Fruit fly (Drosophila melanogaster) S2 (cell line): ENCODE results near the gene nst.

Experiments used
- CG8478 ChIP-seq: fragments of >200 bp; optimal IDR thresholded peaks from 2 replicates; lab custom pipeline; 2018
- CTCF ChIP-seq, 2 experiments: fragments of >200 bp; optimal IDR thresholded peaks; 2 replicates each; lab custom pipeline; 2018

nst gene

dm6 chr3L:12496428-12497344, 33.3 kb downstream of the nst start, which contains the start of gene CG10657:
TSS of gene CG10657 (minus strand) at chr3L:12497216.
- TF ChIP-seq CTCF (optimal IDR thresholded peaks at IDR 0.05; lab: Kevin White, UChicago) (no peak), CG8478 (lab: Kevin White, UChicago) (no peak)

- no peak for TF ChIP-seq CG8478 (lab: Kevin White, UChicago)
- TF ChIP-seq CTCF (optimal IDR thresholded peaks at IDR 0.05; lab: Kevin White, UChicago): no peak
These were observed 34.7 kb downstream of the nst start for dm6 chr3L:12495312-12495725.

- TF ChIP-seq CG8478 (lab: Kevin White, UChicago): no peak
- TF ChIP-seq CTCF (optimal IDR thresholded peaks at IDR 0.05; lab: Kevin White, UChicago): no peak
These were observed 35.7 kb downstream of the nst start for dm6 chr3L:12494273-12494672.

DNA sequence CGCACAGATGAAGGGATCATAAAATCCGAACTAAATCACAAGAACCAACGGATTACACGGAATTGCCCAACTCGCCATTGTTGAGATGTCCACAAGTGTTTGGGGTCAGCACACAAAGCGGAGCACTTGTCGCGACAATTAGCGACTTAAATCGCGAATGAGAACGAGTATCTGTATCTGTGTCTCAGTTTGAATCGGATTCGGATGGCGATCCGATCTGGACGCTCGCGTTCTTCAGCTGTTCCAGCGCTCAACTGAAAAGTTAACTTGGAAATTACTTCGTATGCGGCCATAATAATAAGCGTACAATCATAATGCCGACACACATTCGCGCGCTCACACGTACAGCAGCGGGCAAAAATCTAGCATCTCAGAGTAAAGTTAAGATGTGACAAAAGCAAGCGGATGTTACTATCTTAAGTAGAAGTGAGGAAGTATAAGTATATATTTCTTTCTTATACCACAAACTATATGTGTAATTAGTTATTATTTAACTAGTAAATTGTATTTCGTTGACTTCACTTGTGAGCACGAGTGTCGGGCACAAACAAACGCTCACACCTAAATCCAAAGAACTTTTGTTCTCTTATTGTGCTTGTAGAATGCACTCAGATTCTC, 39.4 kb downstream of the nst start, which contains the start of gene CG10660:
Gene CG10660, minus strand, starts transcription at position 259 of the 618 bp plus-strand sequence.
- TF ChIP-seq CTCF (optimal IDR thresholded peaks at IDR 0.05; lab: Kevin White, UChicago): no peak
- TF ChIP-seq CG8478 (lab: Kevin White, UChicago): no peak

dm6 chr3L:12489952-12490351, 40.0 kb downstream of the nst start:
- no peak for TF ChIP-seq CTCF (optimal IDR thresholded peaks at IDR 0.05; lab: Kevin White, UChicago)
- no peak for TF ChIP-seq CG8478 (lab: Kevin White, UChicago)

DNA sequence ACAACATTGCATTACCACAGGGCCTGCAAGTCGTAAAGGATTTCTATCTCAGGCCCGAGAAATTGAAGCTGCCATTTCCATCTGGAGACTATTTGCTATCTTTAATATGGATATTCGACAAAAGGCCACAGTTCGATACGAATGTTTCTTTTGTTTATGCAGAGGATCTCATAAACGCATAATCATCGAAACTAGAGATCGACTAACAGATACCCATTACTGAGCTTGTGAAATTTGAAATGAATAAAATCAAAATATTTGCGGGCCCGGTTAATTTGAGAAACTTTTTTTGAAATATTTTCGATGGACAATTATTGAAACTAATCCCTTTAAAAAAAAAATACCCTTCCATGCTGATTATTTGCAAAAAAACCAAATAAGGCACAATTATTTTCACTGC, 43.8 kb downstream of the nst start:
- TF ChIP-seq CTCF (optimal IDR thresholded peaks at IDR 0.05; lab: Kevin White, UChicago): no peak
- TF ChIP-seq CG8478 (lab: Kevin White, UChicago): no peak

DNA sequence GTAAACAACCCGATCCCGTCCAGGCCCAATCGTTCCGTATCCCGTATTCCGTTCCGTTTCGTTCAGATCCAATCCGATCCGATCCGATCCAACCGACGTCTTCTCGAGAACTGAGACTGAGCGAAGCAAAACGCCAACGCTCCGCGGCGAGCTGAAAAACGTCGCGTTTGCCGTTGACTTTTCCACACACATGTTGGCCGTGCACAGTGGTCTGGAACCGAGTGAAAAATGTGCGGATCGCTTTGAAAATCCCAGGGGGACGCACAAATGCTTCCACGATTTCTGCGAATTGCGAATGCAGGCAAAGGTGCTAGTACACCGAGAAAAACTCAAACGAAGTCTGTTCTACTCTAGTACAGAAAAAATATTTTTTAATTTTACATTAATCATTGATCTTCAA, 45.0 kb downstream of the nst start, which contains the start of gene CG10663:
Gene CG10663, minus strand, starts transcription at position 88 of the 400 bp plus-strand sequence.
- TF ChIP-seq CG8478 (lab: Kevin White, UChicago): no peak
- no peak for TF ChIP-seq CTCF (optimal IDR thresholded peaks at IDR 0.05; lab: Kevin White, UChicago)

dm6 chr3L:12484464-12484863, 45.5 kb downstream of the nst start:
- TF ChIP-seq CTCF (optimal IDR thresholded peaks at IDR 0.05; lab: Kevin White, UChicago) (no peak), CG8478 (lab: Kevin White, UChicago) (no peak)

dm6 chr3L:12482917-12483316, 47.1 kb downstream of the nst start:
- TF ChIP-seq CG8478 (lab: Kevin White, UChicago): no peak
- TF ChIP-seq CTCF (optimal IDR thresholded peaks at IDR 0.05; lab: Kevin White, UChicago): no peak

dm6 chr3L:12482246-12482645, 47.7 kb downstream of the nst start, which contains the start of gene CG33725:
TSS of gene CG33725 (plus strand) at chr3L:12482609.
- TF ChIP-seq CG8478 (lab: Kevin White, UChicago): no peak
- no peak for TF ChIP-seq CTCF (optimal IDR thresholded peaks at IDR 0.05; lab: Kevin White, UChicago)

DNA sequence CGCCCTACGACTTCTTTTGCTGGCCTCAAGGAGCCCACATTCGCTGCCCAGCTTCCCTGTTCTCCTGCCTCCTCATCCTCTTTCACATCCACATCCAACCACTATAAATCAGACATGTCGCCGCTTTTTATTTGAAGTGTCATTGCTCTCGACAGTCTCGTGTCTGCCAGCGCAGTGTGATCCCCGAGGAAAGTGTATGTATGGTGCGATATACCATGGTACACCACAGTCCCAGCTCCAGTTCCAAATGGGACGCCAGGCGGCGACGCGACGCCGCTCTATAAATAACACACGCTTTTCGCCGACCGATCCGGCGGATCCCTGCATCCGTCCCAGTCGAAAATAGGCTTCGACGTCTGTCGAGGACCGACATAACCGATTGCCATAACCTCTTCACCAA, 51.7 kb downstream of the nst start:
- peak in 1 of 2 experiments; percentile 4 for TF ChIP-seq CTCF (optimal IDR thresholded peaks at IDR 0.05; lab: Kevin White, UChicago)
- TF ChIP-seq CG8478 (lab: Kevin White, UChicago): no peak
